Worm (Caenorhabditis elegans) whole organism, late embryonic: ENCODE results near the gene dhhc-5.

ENCODE experiments used
- npax-4 ChIP-seq: sonication (generic microtip); optimal IDR thresholded peaks from 2 replicates; lab custom pipeline; 2016; ENCODE audit warnings: missing genetic modification characterization, missing compliant biosample characterization
- pha-4 ChIP-seq: fragments of 150-350 bp; optimal IDR thresholded peaks from 2 replicates; lab custom pipeline; 2018; ENCODE audit warnings: missing biosample characterization, missing genetic modification reagents, missing genetic modification characterization

- TF ChIP-seq npax-4 (tag; lab: Kevin White, UChicago) (no peak), pha-4 (no peak)
These were observed 8.6 kb upstream of the dhhc-5 start for ce11 chrIII:6857390-6857848.
